In the genomic region with DNA sequence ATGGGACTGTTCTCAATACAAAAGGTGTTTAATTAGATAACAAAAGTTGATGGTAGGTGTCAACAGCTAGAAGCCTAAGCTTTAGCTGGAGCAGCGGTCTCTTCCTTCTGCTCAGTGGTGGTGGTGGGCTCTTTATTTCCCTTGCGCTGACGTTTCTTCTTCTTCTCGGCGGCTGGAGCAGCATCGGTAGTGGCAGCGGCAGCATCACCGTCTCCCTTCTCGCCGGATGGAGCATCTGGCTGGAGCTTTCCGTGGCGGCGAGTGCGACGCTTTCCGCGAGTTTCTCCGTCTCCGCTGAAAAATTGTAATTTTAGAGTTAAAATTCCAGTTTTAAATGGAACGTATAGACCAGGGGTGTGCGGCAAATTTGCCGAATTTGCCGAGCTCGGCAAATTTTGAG, we compare ENCODE assay signal across 3 worm cellular contexts.
TF ChIP-seq lines count a peak whose summit lies in the region.

No protein-coding gene starts in this region.

TF ChIP-seq in whole organism, L4 larva, 104 proteins besides CTCF, POLR2A, EP300 and RAD21:
- TF ChIP-seq F44E2.7 (GFP tag; IDR thresholded peaks at IDR 0.05; lab: Robert Waterston, UW) (no peak), ces-1 (GFP tag; optimal IDR thresholded peaks at IDR 0.05; lab: Kevin White, UChicago) (no peak), unc-39 (tag; optimal IDR thresholded peaks at IDR 0.05; lab: Kevin White, UChicago) (no peak), egl-43 (GFP tag; IDR thresholded peaks at IDR 0.05; lab: Robert Waterston, UW) (0 out of 2 replicates have a peak, but pooled peaks have one; percentile 36), set-16 (GFP tag; IDR thresholded peaks at IDR 0.05; lab: Robert Waterston, UW) (peak; percentile 91)

TF ChIP-seq in whole organism, early embryonic, 17 proteins besides CTCF, POLR2A, EP300 and RAD21:
- TF ChIP-seq pes-1 (GFP tag; IDR thresholded peaks at IDR 0.05; lab: Robert Waterston, UW) (0 out of 2 replicates have a peak, but pooled peaks have one; percentile 12), scrt-1 (GFP tag; IDR thresholded peaks at IDR 0.05; lab: Robert Waterston, UW) (no peak)

TF ChIP-seq in whole organism, young adult, 124 proteins besides CTCF, POLR2A, EP300 and RAD21:
- peak; percentile 75 for TF ChIP-seq egrh-3 (GFP tag; IDR thresholded peaks at IDR 0.05; lab: Robert Waterston, UW)
- peak; percentile 70; the same call in 1 of the 2 replicates for TF ChIP-seq zfh-2 (GFP tag; conservative IDR thresholded peaks at IDR 0.05; lab: Robert Waterston, UW)
- no peak for TF ChIP-seq hmg-20 (GFP tag; IDR thresholded peaks at IDR 0.05; lab: Robert Waterston, UW)
